Worm (Caenorhabditis elegans): ENCODE results near the gene gba-4.

The gba-4 gene

DNA sequence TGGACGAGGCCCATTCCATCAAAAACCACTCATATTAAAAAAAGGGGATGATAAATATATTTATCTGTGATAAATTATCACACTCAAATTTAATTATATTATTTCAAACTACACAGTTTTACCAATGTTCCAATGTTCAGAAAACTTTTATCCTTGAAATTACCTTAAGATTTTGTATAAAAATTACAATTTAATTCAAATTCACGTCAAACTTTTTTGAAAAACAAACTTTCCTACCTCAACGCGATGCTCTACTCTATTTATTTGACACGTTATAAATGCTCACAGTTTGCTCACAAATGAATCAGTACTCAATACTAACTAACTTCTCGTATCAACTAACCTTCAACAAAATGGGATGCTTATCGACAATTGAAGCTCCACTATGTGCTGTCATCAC, 31.9 kb upstream of the gba-4 start, which contains the start of gene F41H10.1:
F41H10.1 (plus strand) TSS at position 301 of the 400 bp plus-strand sequence.
- TF ChIP-seq ZK185.1 (tag; optimal IDR thresholded peaks at IDR 0.05; ENCODE audit: poor library complexity, severe bottlenecking), result no peak
- no peak for TF ChIP-seq nhr-120 (GFP tag; IDR thresholded peaks at IDR 0.05)
- no peak for TF ChIP-seq ztf-3 (GFP tag; optimal IDR thresholded peaks at IDR 0.05)
- TF ChIP-seq nfyb-1 (GFP tag; IDR thresholded peaks at IDR 0.05), result no peak
- TF ChIP-seq F57A8.1 (GFP tag; optimal IDR thresholded peaks at IDR 0.05), result no peak
- no peak for TF ChIP-seq Y53F4B.3 (GFP tag; IDR thresholded peaks at IDR 0.05)
- no peak for TF ChIP-seq aptf-3 (GFP tag; IDR thresholded peaks at IDR 0.05)
- TF ChIP-seq madf-10 (tag; optimal IDR thresholded peaks at IDR 0.05), result no peak
- TF ChIP-seq hmg-1.2 (GFP tag; IDR thresholded peaks at IDR 0.05), result no peak
- no peak for TF ChIP-seq snpc-3.4 (tag; optimal IDR thresholded peaks at IDR 0.05)
- TF ChIP-seq lsl-1 (GFP tag; optimal IDR thresholded peaks at IDR 0.05), result no peak
- no peak for TF ChIP-seq T07F8.4 (tag; optimal IDR thresholded peaks at IDR 0.05)
- no peak for TF ChIP-seq Y56A3A.18 (GFP tag; IDR thresholded peaks at IDR 0.05)
- TF ChIP-seq ceh-27 (GFP tag; optimal IDR thresholded peaks at IDR 0.05), result no peak
- TF ChIP-seq attf-3 (GFP tag; conservative IDR thresholded peaks at IDR 0.05), result no peak
- TF ChIP-seq ztf-22 (GFP tag; optimal IDR thresholded peaks at IDR 0.05), result no peak
- no peak for TF ChIP-seq nhr-27 (tag; optimal IDR thresholded peaks at IDR 0.05)
- TF ChIP-seq egrh-3 (GFP tag; IDR thresholded peaks at IDR 0.05), result no peak
- no peak for TF ChIP-seq ceh-40 (GFP tag; IDR thresholded peaks at IDR 0.05)

- no peak for TF ChIP-seq unc-62 (GFP tag; optimal IDR thresholded peaks at IDR 0.05)
Observed at ce11 chrIV:5381334-5381733, 30.6 kb upstream of the gba-4 start, which contains the start of gene F41H10.2. Gene F41H10.2 (plus strand): TSS chrIV:5381634.

DNA sequence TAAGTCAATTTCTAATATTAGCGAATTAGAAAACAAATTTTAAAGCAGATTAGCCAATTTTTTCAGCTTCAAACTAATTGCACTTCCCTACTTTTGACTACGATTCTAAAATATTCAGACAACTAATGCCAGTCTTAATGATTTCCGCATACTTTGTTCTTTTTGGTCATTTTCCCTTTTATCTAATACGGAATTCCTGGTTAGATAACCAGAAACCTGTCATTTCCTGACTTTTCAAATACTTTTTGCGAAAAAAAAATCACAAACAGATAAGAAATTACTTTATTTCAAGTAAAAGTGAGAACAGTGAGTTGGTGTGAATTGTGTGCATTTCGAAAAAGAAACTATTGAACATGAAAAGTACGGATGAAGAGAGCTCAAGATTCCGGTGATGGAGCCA, 29.4 kb upstream of the gba-4 start:
- TF ChIP-seq mcd-1 (GFP tag; IDR thresholded peaks at IDR 0.05), result no peak
- no peak for TF ChIP-seq bed-2 (GFP tag; IDR thresholded peaks at IDR 0.05)
- no peak for TF ChIP-seq let-526 (GFP tag; IDR thresholded peaks at IDR 0.05)
- TF ChIP-seq nhr-80 (tag; optimal IDR thresholded peaks at IDR 0.05), result peak; percentile 67

ce11 chrIV:5377062-5377461, 26.4 kb upstream of the gba-4 start, which contains the start of gene elo-5:
Gene elo-5 (minus strand): TSS chrIV:5377117.
- peak; percentile 77 for TF ChIP-seq nhr-80 (tag; optimal IDR thresholded peaks at IDR 0.05)
- no peak for TF ChIP-seq chd-7 (tag; optimal IDR thresholded peaks at IDR 0.05)

ce11 chrIV:5374946-5375345, 24.2 kb upstream of the gba-4 start:
- TF ChIP-seq zim-3 (tag; optimal IDR thresholded peaks at IDR 0.05), result peak; percentile 35
- peak; percentile 51 for TF ChIP-seq F52B5.7 (tag; optimal IDR thresholded peaks at IDR 0.05)
- 0 out of 2 replicates have a peak, but pooled peaks have one; percentile 4 for TF ChIP-seq cebp-2 (GFP tag; IDR thresholded peaks at IDR 0.05)
- 0 out of 2 replicates have a peak, but pooled peaks have one; percentile 9 for TF ChIP-seq Y53G8AR.9 (GFP tag; conservative IDR thresholded peaks at IDR 0.05)
- 0 out of 2 replicates have a peak, but pooled peaks have one; percentile 7 for TF ChIP-seq Y56A3A.18 (GFP tag; IDR thresholded peaks at IDR 0.05)
- no peak for TF ChIP-seq madf-3 (GFP tag; IDR thresholded peaks at IDR 0.05)
- no peak for TF ChIP-seq dpff-1 (tag; optimal IDR thresholded peaks at IDR 0.05)
- no peak for TF ChIP-seq atf-7 (tag; optimal IDR thresholded peaks at IDR 0.05)

Data from whole organism, young adult.